Worm (Caenorhabditis elegans): Measurements from ENCODE around the gene fbxa-137.
"Not testable (repeated sequence)": the region's sequence is repeated elsewhere in the genome, so short reads cannot be mapped to it uniquely, and the experiment has no call there.

Gene fbxa-137

ce11 chrV:2326378-2326777 is 47.8 kb downstream of the fbxa-137 start, which contains the start of gene pud-4:
pud-4 (plus strand) TSS chrV:2326678.
- TF ChIP-seq unc-62 (GFP tag; optimal IDR thresholded peaks at IDR 0.05) = no peak

ce11 chrV:2327124-2327523 is 48.5 kb downstream of the fbxa-137 start:
- no peak for TF ChIP-seq unc-62 (GFP tag; optimal IDR thresholded peaks at IDR 0.05)

ce11 chrV:2330129-2330528 is 51.5 kb downstream of the fbxa-137 start, which contains the start of gene pud-1.1:
pud-1.1 (plus strand) TSS chrV:2330429.
- not testable (repeated sequence) for TF ChIP-seq unc-62 (GFP tag; optimal IDR thresholded peaks at IDR 0.05)

Data from whole organism, dauer.